Worm (Caenorhabditis elegans) whole organism, early embryonic: ENCODE data around the gene him-6.

Experiments
- B0310.2 ChIP-seq: sonication (generic microtip); optimal IDR thresholded peaks from 2 replicates; lab custom pipeline; 2016; ENCODE audit warnings: mild to moderate bottlenecking, missing genetic modification characterization, missing compliant biosample characterization
- F13C5.2 ChIP-seq: sonication (generic microtip); optimal IDR thresholded peaks from 2 replicates; lab custom pipeline; 2017; ENCODE audit warnings: mild to moderate bottlenecking, missing genetic modification characterization, inconsistent platforms, missing compliant biosample characterization
- aly-1 ChIP-seq: sonication (generic microtip); optimal IDR thresholded peaks from 2 replicates; lab custom pipeline; 2016; ENCODE audit warnings: missing genetic modification characterization, missing compliant biosample characterization
- ama-1 ChIP-seq: fragments of 150-350 bp; optimal IDR thresholded peaks from 2 replicates; lab custom pipeline; 2014
- ceh-36 ChIP-seq: sonication (generic microtip); optimal IDR thresholded peaks from 2 replicates; lab custom pipeline; 2016; ENCODE audit warnings: missing genetic modification characterization, inconsistent platforms, missing compliant biosample characterization
- ets-7 ChIP-seq: sonication (generic microtip); optimal IDR thresholded peaks from 2 replicates; lab custom pipeline; 2016; ENCODE audit warnings: missing genotype, missing genetic modification characterization, missing compliant biosample characterization
- flt-1 ChIP-seq: fragments of 200-800 bp; sonication (Bioruptor generic); IDR thresholded peaks from 2 replicates; pipeline ENCODE4 v1.3.6; 2022; ENCODE audit warnings: missing genetic modification characterization, missing compliant biosample characterization
- hmbx-1 ChIP-seq: sonication (generic microtip); optimal IDR thresholded peaks from 2 replicates; lab custom pipeline; 2016; ENCODE audit warnings: mild to moderate bottlenecking, missing genetic modification characterization, missing compliant biosample characterization
- hmg-4 ChIP-seq: fragments of 200-800 bp; sonication (Bioruptor generic); optimal IDR thresholded peaks from 2 replicates; lab custom pipeline; 2018; ENCODE audit warnings: mild to moderate bottlenecking, missing genetic modification characterization, missing compliant biosample characterization
- scrt-1 ChIP-seq: fragments of 200-800 bp; sonication (Bioruptor generic); IDR thresholded peaks from 2 replicates; pipeline ENCODE4 v1.3.6; 2022; ENCODE audit warnings: missing genetic modification characterization, missing compliant biosample characterization
- sea-1 ChIP-seq: fragments of 200-800 bp; sonication (Bioruptor generic); conservative IDR thresholded peaks from 2 replicates; pipeline ENCODE4 v1.3.6; 2022; ENCODE audit warnings: missing genetic modification characterization, missing compliant biosample characterization
- tbx-11 ChIP-seq: fragments of 200-800 bp; sonication (Bioruptor generic); IDR thresholded peaks from 2 replicates; pipeline ENCODE4 v1.3.6; 2022; ENCODE audit warnings: missing genetic modification characterization, missing compliant biosample characterization
- tra-4 ChIP-seq: sonication (generic microtip); optimal IDR thresholded peaks from 2 replicates; lab custom pipeline; 2017; ENCODE audit warnings: missing genetic modification characterization, missing compliant biosample characterization

DNA sequence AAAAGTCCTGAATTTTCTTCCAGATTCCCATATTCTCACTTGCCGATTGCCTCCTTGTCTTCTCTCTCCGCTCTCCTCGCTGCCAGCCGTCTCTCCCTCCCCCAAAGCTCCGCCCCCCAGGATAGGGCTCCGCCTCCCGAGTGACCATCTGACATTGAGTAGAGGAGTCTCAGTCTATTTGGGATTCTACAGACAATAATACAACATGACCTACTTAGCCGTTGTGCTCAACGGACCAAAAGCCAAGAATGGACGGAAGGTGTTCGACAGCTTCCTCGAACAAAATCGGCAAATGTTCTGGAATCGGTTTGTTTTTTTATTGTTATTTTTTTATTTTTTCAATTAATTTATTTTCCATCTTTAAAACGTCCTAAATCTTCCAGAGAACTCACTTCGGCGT, 51.4 kb downstream of the him-6 start, which contains the start of gene ham-1:
- TF ChIP-seq tbx-11 (no peak), hmg-4 (GFP tag; lab: Kevin White, UChicago) (no peak), ama-1 (lab: Kevin White, UChicago) (no peak), flt-1 (GFP tag; lab: Robert Waterston, UW) (no peak), ceh-36 (tag; lab: Kevin White, UChicago) (no peak), F13C5.2 (tag; lab: Kevin White, UChicago) (no peak), ets-7 (tag; lab: Kevin White, UChicago) (no peak), aly-1 (tag; lab: Kevin White, UChicago) (no peak), scrt-1 (no peak), sea-1 (GFP tag; lab: Robert Waterston, UW) (no peak), B0310.2 (tag; lab: Kevin White, UChicago) (no peak), tra-4 (tag; lab: Kevin White, UChicago) (no peak), hmbx-1 (tag; lab: Kevin White, UChicago) (no peak)
